Worm (Caenorhabditis elegans) whole organism, young adult: ENCODE data around the gene R08C7.1.

Experiments used
- B0261.1 ChIP-seq: sonication (generic microtip); optimal IDR thresholded peaks from 2 replicates; lab custom pipeline; 2016; ENCODE audit warnings: mild to moderate bottlenecking, missing genetic modification characterization, moderate library complexity, missing compliant biosample characterization
- B0336.3 ChIP-seq: fragments of 200-800 bp; sonication (Bioruptor generic); IDR thresholded peaks from 2 replicates; pipeline ENCODE4 v1.3.6; 2022; ENCODE audit warnings: missing genetic modification characterization, missing compliant biosample characterization
- C06A6.2 ChIP-seq: fragments of 200-800 bp; sonication (Bioruptor generic); conservative IDR thresholded peaks from 2 replicates; pipeline ENCODE4 v1.3.6; 2022; ENCODE audit warnings: missing genetic modification characterization, missing compliant biosample characterization
- F10E7.11 ChIP-seq: sonication (generic microtip); optimal IDR thresholded peaks from 2 replicates; lab custom pipeline; 2017; ENCODE audit warnings: mild to moderate bottlenecking, missing genetic modification characterization, moderate library complexity, missing compliant biosample characterization
- F22D6.2 ChIP-seq: sonication (generic microtip); optimal IDR thresholded peaks from 2 replicates; lab custom pipeline; 2016; ENCODE audit warnings: mild to moderate bottlenecking, missing genetic modification characterization, missing compliant biosample characterization
- F33H1.4 ChIP-seq: fragments of 200-800 bp; sonication (Bioruptor generic); IDR thresholded peaks from 2 replicates; pipeline ENCODE4 v1.3.6; 2022; ENCODE audit warnings: missing genetic modification reagents, missing genetic modification characterization, missing compliant biosample characterization
- F52B5.7 ChIP-seq: sonication (generic microtip); optimal IDR thresholded peaks from 2 replicates; lab custom pipeline; 2016; ENCODE audit warnings: mild to moderate bottlenecking, missing genetic modification characterization, missing compliant biosample characterization
- F57C9.4 ChIP-seq: sonication (generic microtip); optimal IDR thresholded peaks from 2 replicates; lab custom pipeline; 2017; ENCODE audit warnings: mild to moderate bottlenecking, missing genetic modification characterization, missing compliant biosample characterization
- K11D2.4 ChIP-seq: fragments of 200-800 bp; sonication (Bioruptor generic); IDR thresholded peaks from 2 replicates; pipeline ENCODE4 v1.3.6; 2022; ENCODE audit warnings: missing genetic modification reagents, missing genetic modification characterization, missing compliant biosample characterization
- Y53F4B.3 ChIP-seq: fragments of 200-800 bp; sonication (Bioruptor generic); IDR thresholded peaks from 2 replicates; pipeline ENCODE4 v1.3.6; 2022; ENCODE audit warnings: missing genetic modification reagents, missing genetic modification characterization, missing compliant biosample characterization
- Y67H2A.10 ChIP-seq: fragments of 200-800 bp; sonication (Bioruptor generic); conservative IDR thresholded peaks from 2 replicates; pipeline ENCODE4 v1.3.6; 2022; ENCODE audit warnings: missing genetic modification reagents, missing genetic modification characterization, missing compliant biosample characterization
- Y79H2A.3 ChIP-seq: fragments of 200-800 bp; sonication (Bioruptor generic); conservative IDR thresholded peaks from 2 replicates; pipeline ENCODE4 v1.3.6; 2022; ENCODE audit warnings: missing genetic modification reagents, missing genetic modification characterization, missing compliant biosample characterization
- Y95B8A.8 ChIP-seq: fragments of 200-800 bp; sonication (Bioruptor generic); IDR thresholded peaks from 2 replicates; pipeline ENCODE4 v1.3.6; 2022; ENCODE audit warnings: missing genetic modification reagents, missing genetic modification characterization, missing compliant biosample characterization
- akir-1 ChIP-seq: fragments of 200-800 bp; sonication (Bioruptor generic); optimal IDR thresholded peaks from 2 replicates; lab custom pipeline; 2018; ENCODE audit warnings: mild to moderate bottlenecking, missing genetic modification characterization, moderate library complexity, missing compliant biosample characterization
- ccch-3 ChIP-seq: fragments of 200-800 bp; sonication (Bioruptor generic); optimal IDR thresholded peaks from 2 replicates; lab custom pipeline; 2018; ENCODE audit warnings: mild to moderate bottlenecking, missing genetic modification characterization, missing compliant biosample characterization
- cebp-1 ChIP-seq, 2 experiments: fragments of 200-800 bp in 1 of 2; sonication (Bioruptor generic) in 1 of 2; sonication (generic microtip) in 1 of 2; IDR thresholded peaks in 1 of 2; optimal IDR thresholded peaks in 1 of 2; 2 replicates each; pipeline versions ENCODE4 v1.3.6 to Lab custom; 2017 to 2022; ENCODE audit warnings: missing compliant biosample characterization in 2 of 2, missing genetic modification characterization in 2 of 2, mild to moderate bottlenecking in 1 of 2, missing genetic modification reagents in 1 of 2, moderate library complexity in 1 of 2
- cebp-2 ChIP-seq: fragments of 200-800 bp; sonication (Bioruptor generic); IDR thresholded peaks from 2 replicates; pipeline ENCODE4 v1.3.6; 2022; ENCODE audit warnings: missing genetic modification characterization, missing compliant biosample characterization
- ceh-27 ChIP-seq: fragments of 200-800 bp; sonication (Bioruptor generic); optimal IDR thresholded peaks from 2 replicates; lab custom pipeline; 2018; ENCODE audit warnings: mild to moderate bottlenecking, missing genetic modification characterization, moderate library complexity, missing compliant biosample characterization
- ceh-91 ChIP-seq: fragments of 200-800 bp; sonication (Bioruptor generic); IDR thresholded peaks from 2 replicates; pipeline ENCODE4 v1.3.6; 2022; ENCODE audit warnings: missing genetic modification reagents, missing genetic modification characterization, missing compliant biosample characterization
- dox-1 ChIP-seq: fragments of 200-800 bp; sonication (Bioruptor generic); IDR thresholded peaks from 2 replicates; pipeline ENCODE4 v1.3.6; 2022; ENCODE audit warnings: missing genetic modification reagents, missing genetic modification characterization, missing compliant biosample characterization
- dpff-1 ChIP-seq: sonication (generic microtip); optimal IDR thresholded peaks from 2 replicates; lab custom pipeline; 2017; ENCODE audit warnings: mild to moderate bottlenecking, missing genetic modification characterization, missing compliant biosample characterization
- egl-44 ChIP-seq: fragments of 200-800 bp; sonication (Bioruptor generic); IDR thresholded peaks from 2 replicates; pipeline ENCODE4 v1.3.6; 2022; ENCODE audit warnings: missing genetic modification reagents, missing genetic modification characterization, missing compliant biosample characterization
- ets-4 ChIP-seq: fragments of 200-800 bp; sonication (Bioruptor generic); optimal IDR thresholded peaks from 2 replicates; lab custom pipeline; 2018; ENCODE audit warnings: mild to moderate bottlenecking, missing genetic modification characterization, missing compliant biosample characterization
- gei-17 ChIP-seq: fragments of 200-800 bp; sonication (Bioruptor generic); optimal IDR thresholded peaks from 2 replicates; lab custom pipeline; 2018; ENCODE audit warnings: mild to moderate bottlenecking, missing genetic modification characterization, missing compliant biosample characterization
- lin-26 ChIP-seq: fragments of 200-800 bp; sonication (Bioruptor generic); IDR thresholded peaks from 2 replicates; pipeline ENCODE4 v1.3.6; 2022; ENCODE audit warnings: missing genetic modification reagents, missing genetic modification characterization, missing compliant biosample characterization
- lin-35 ChIP-seq, 3 experiments: fragments of 150-350 bp in 2 of 3; sonication (generic microtip) in 1 of 3; optimal IDR thresholded peaks; 2 replicates each; lab custom pipeline; 2014 to 2018; ENCODE audit warnings: missing biosample characterization in 3 of 3, missing genetic modification characterization in 3 of 3, missing genetic modification reagents in 3 of 3
- lin-40 ChIP-seq: sonication (generic microtip); optimal IDR thresholded peaks from 2 replicates; lab custom pipeline; 2016; ENCODE audit warnings: missing genetic modification characterization, mild to moderate bottlenecking, missing compliant biosample characterization, missing genotype, missing genetic modification reagents
- lin-54 ChIP-seq: fragments of 200-800 bp; sonication (Bioruptor generic); optimal IDR thresholded peaks from 2 replicates; lab custom pipeline; 2018; ENCODE audit warnings: mild to moderate bottlenecking, missing genetic modification characterization, missing compliant biosample characterization
- madf-10 ChIP-seq: sonication (generic microtip); optimal IDR thresholded peaks from 2 replicates; lab custom pipeline; 2016; ENCODE audit warnings: mild to moderate bottlenecking, missing genetic modification characterization, missing compliant biosample characterization
- nfyb-1 ChIP-seq: fragments of 200-800 bp; sonication (Bioruptor generic); IDR thresholded peaks from 2 replicates; pipeline ENCODE4 v1.3.6; 2022; ENCODE audit warnings: missing genetic modification reagents, missing genetic modification characterization, missing compliant biosample characterization
- nhr-80 ChIP-seq: sonication (generic microtip); optimal IDR thresholded peaks from 2 replicates; lab custom pipeline; 2016; ENCODE audit warnings: missing genetic modification characterization, missing compliant biosample characterization
- nhr-90 ChIP-seq: sonication (generic microtip); optimal IDR thresholded peaks from 2 replicates; lab custom pipeline; 2016; ENCODE audit warnings: missing genotype, mild to moderate bottlenecking, missing genetic modification characterization, missing compliant biosample characterization
- pha-4 ChIP-seq: fragments of 150-350 bp; sonication (generic microtip); optimal IDR thresholded peaks from 2 replicates; lab custom pipeline; 2014; ENCODE audit warnings: missing biosample characterization, missing genetic modification reagents, missing genetic modification characterization
- rpc-1 ChIP-seq, 2 experiments: fragments of 150-350 bp in 1 of 2; sonication (generic microtip) in 1 of 2; optimal IDR thresholded peaks; 2 replicates each; lab custom pipeline; 2014 to 2018; ENCODE audit warnings: missing biosample characterization in 1 of 2, missing genetic modification characterization in 1 of 2, missing genetic modification reagents in 1 of 2, missing genotype in 1 of 2
- snpc-1.1 ChIP-seq: sonication (generic microtip); optimal IDR thresholded peaks from 2 replicates; lab custom pipeline; 2017; ENCODE audit warnings: missing genetic modification characterization, mild to moderate bottlenecking, missing compliant biosample characterization, antibody characterized with exemption, moderate library complexity, missing genotype, missing genetic modification reagents; ENCODE audit not compliant: insufficient read depth
- snpc-3.4 ChIP-seq: sonication (generic microtip); optimal IDR thresholded peaks from 2 replicates; lab custom pipeline; 2017; ENCODE audit warnings: missing genetic modification characterization, mild to moderate bottlenecking, missing compliant biosample characterization, antibody characterized with exemption, moderate library complexity, missing genotype, missing genetic modification reagents
- snpc-4 ChIP-seq, 5 experiments: fragments of 150-350 bp in 1 of 5; sonication (generic microtip) in 4 of 5; optimal IDR thresholded peaks; 2 replicates each; lab custom pipeline; 2014 to 2018; ENCODE audit warnings: missing genetic modification characterization in 5 of 5, missing biosample characterization in 3 of 5, antibody characterized with exemption in 2 of 5, mild to moderate bottlenecking in 2 of 5, missing compliant biosample characterization in 2 of 5, missing genotype in 2 of 5, moderate library complexity in 2 of 5, missing genetic modification reagents in 1 of 5
- sptf-2 ChIP-seq: fragments of 200-800 bp; sonication (Bioruptor generic); optimal IDR thresholded peaks from 2 replicates; lab custom pipeline; 2018; ENCODE audit warnings: mild to moderate bottlenecking, missing genetic modification characterization, missing compliant biosample characterization
- tbp1 ChIP-seq: fragments of 200-800 bp; sonication (Bioruptor generic); optimal IDR thresholded peaks from 2 replicates; lab custom pipeline; 2018; ENCODE audit warnings: mild to moderate bottlenecking, missing genetic modification characterization, missing compliant biosample characterization
- xnd-1 ChIP-seq: sonication (generic microtip); optimal IDR thresholded peaks from 2 replicates; lab custom pipeline; 2016; ENCODE audit warnings: missing genotype, missing genetic modification reagents, missing genetic modification characterization, missing compliant biosample characterization
- zfh-2 ChIP-seq: fragments of 200-800 bp; sonication (Bioruptor generic); conservative IDR thresholded peaks from 2 replicates; pipeline ENCODE4 v1.3.6; 2022; ENCODE audit warnings: missing genetic modification reagents, missing genetic modification characterization, missing compliant biosample characterization
- zim-3 ChIP-seq: sonication (generic microtip); optimal IDR thresholded peaks from 2 replicates; lab custom pipeline; 2017; ENCODE audit warnings: mild to moderate bottlenecking, missing genetic modification characterization, moderate library complexity, missing compliant biosample characterization
- ztf-3 ChIP-seq: fragments of 200-800 bp; sonication (Bioruptor generic); optimal IDR thresholded peaks from 2 replicates; lab custom pipeline; 2018; ENCODE audit warnings: mild to moderate bottlenecking, missing genetic modification characterization, missing compliant biosample characterization
- ztf-6 ChIP-seq: fragments of 200-800 bp; sonication (Bioruptor generic); IDR thresholded peaks from 2 replicates; pipeline ENCODE4 v1.3.6; 2022; ENCODE audit warnings: missing genetic modification reagents, missing genetic modification characterization, missing compliant biosample characterization

R08C7.1 gene

ce11 chrIV:4447367-4447766 is 4.3 kb upstream of the R08C7.1 start (continued):
- peak; percentile 37; the same call in 1 of the 2 replicates for TF ChIP-seq lin-26 (GFP tag; lab: Robert Waterston, UW)
- TF ChIP-seq F52B5.7 = no peak
- TF ChIP-seq dpff-1 (tag; lab: Kevin White, UChicago) = no peak
- TF ChIP-seq lin-35 (GFP tag; optimal IDR thresholded peaks at IDR 0.05; lab: Kevin White, UChicago) = no peak
- no peak for TF ChIP-seq madf-10 (tag; lab: Kevin White, UChicago)
- TF ChIP-seq Y79H2A.3 (GFP tag; lab: Robert Waterston, UW) = no peak
- TF ChIP-seq nhr-90 (tag; lab: Kevin White, UChicago) = no peak
- TF ChIP-seq ets-4 (GFP tag; lab: Kevin White, UChicago) = no peak
- no peak for TF ChIP-seq snpc-3.4
- no peak for TF ChIP-seq pha-4 (tag; lab: Kevin White, UChicago)
- peak; percentile 19 for TF ChIP-seq rpc-1 (optimal IDR thresholded peaks at IDR 0.05; lab: Kevin White, UChicago)
- no peak for TF ChIP-seq rpc-1 (tag; optimal IDR thresholded peaks at IDR 0.05; lab: Kevin White, UChicago)
- TF ChIP-seq K11D2.4 = no peak
- no peak for TF ChIP-seq Y95B8A.8 (GFP tag; lab: Robert Waterston, UW)
- no peak for TF ChIP-seq cebp-1 (GFP tag; IDR thresholded peaks at IDR 0.05; lab: Robert Waterston, UW)
- peak; percentile 91 for TF ChIP-seq cebp-1 (tag; optimal IDR thresholded peaks at IDR 0.05; lab: Kevin White, UChicago)
- no peak for TF ChIP-seq lin-40
- TF ChIP-seq ceh-91 (GFP tag; lab: Robert Waterston, UW) = 0 out of 2 replicates have a peak, but pooled peaks have one; percentile 35
- no peak for TF ChIP-seq egl-44 (GFP tag; lab: Robert Waterston, UW)
- TF ChIP-seq snpc-4 (GFP tag; optimal IDR thresholded peaks at IDR 0.05; lab: Kevin White, UChicago) = no peak
- no peak for TF ChIP-seq snpc-4 (tag; optimal IDR thresholded peaks at IDR 0.05; lab: Kevin White, UChicago)
- TF ChIP-seq F22D6.2 (tag; lab: Kevin White, UChicago) = no peak
- TF ChIP-seq B0336.3 (GFP tag; lab: Robert Waterston, UW) = no peak; the same call in 1 of the 2 replicates
- 0 out of 2 replicates have a peak, but pooled peaks have one; percentile 13 for TF ChIP-seq zfh-2 (GFP tag; lab: Robert Waterston, UW)
- TF ChIP-seq C06A6.2 = no peak
- no peak for TF ChIP-seq nfyb-1 (GFP tag; lab: Robert Waterston, UW)
- no peak for TF ChIP-seq B0261.1 (tag; lab: Kevin White, UChicago)
- TF ChIP-seq nhr-80 = no peak
- no peak for TF ChIP-seq cebp-2
- no peak for TF ChIP-seq xnd-1 (tag; lab: Kevin White, UChicago)
- no peak for TF ChIP-seq F57C9.4 (tag; lab: Kevin White, UChicago)
- TF ChIP-seq gei-17 (GFP tag; lab: Kevin White, UChicago) = no peak
- peak; percentile 43; the same call in 1 of the 2 replicates for TF ChIP-seq dox-1
- no peak for TF ChIP-seq akir-1 (GFP tag; lab: Kevin White, UChicago)
- TF ChIP-seq tbp1 (GFP tag; lab: Kevin White, UChicago) = no peak
- no peak for TF ChIP-seq F10E7.11 (tag; lab: Kevin White, UChicago)
- TF ChIP-seq ztf-3 (GFP tag; lab: Kevin White, UChicago) = no peak
- TF ChIP-seq lin-54 (GFP tag; lab: Kevin White, UChicago) = peak; percentile 54
- no peak for TF ChIP-seq snpc-1.1 (tag; lab: Kevin White, UChicago)
- TF ChIP-seq zim-3 = no peak
- TF ChIP-seq ceh-27 (GFP tag; lab: Kevin White, UChicago) = no peak
- no peak for TF ChIP-seq Y53F4B.3 (GFP tag; lab: Robert Waterston, UW)
- no peak for TF ChIP-seq ztf-6 (GFP tag; lab: Robert Waterston, UW)
- no peak for TF ChIP-seq sptf-2 (GFP tag; lab: Kevin White, UChicago)
- no peak for TF ChIP-seq Y67H2A.10 (GFP tag; lab: Robert Waterston, UW)
- peak; percentile 66 for TF ChIP-seq F33H1.4 (GFP tag; lab: Robert Waterston, UW)
- TF ChIP-seq ccch-3 (GFP tag; lab: Kevin White, UChicago) = no peak
